Worm (Caenorhabditis elegans): ENCODE data around the gene cua-1.
"Not testable (repeated sequence)": the region's sequence is repeated elsewhere in the genome, so short reads cannot be mapped to it uniquely, and the experiment has no call there.

DNA sequence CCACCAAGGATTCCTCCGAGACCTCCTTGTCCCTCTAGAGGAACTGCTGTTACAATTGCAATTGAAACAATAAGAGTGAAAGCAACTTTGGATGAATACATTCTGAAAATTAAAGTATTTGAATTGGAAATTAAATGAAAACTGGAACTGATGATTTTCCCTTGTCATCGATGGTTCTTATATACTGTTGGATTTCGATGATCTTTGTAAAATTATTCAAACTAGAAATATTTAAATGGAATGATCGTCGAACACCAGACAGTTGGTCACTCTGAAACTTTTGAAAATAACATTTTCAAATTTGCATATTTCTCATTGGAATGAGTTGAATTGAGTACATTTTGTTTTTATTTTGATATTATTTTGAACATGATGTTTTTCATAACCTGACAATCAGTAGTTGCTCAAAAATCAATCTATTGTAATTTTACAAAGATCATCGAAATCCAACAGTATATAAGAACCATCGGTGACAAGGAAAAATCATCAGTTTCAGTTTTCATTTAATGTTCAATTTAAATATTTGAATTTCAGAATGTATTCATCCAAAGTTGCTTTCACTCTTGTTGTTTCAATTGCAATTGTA is 53.3 kb downstream of the cua-1 start, which contains the start of the genes srlf-9 and srlf-10:
- TF ChIP-seq unc-39 (tag; optimal IDR thresholded peaks at IDR 0.05); nhr-28 (tag; optimal IDR thresholded peaks at IDR 0.05); dpl-1 (GFP tag; optimal IDR thresholded peaks at IDR 0.05): not testable (repeated sequence)

Data from whole organism, L4 larva.